Worm (Caenorhabditis elegans): ENCODE results near the gene dhhc-9.

ce11 chrX:2439728-2440127 is 37.9 kb upstream of the dhhc-9 start:
- no peak for TF ChIP-seq aha-1 (tag)
- TF ChIP-seq ZK546.5 (tag; optimal IDR thresholded peaks at IDR 0.05), result no peak
- TF ChIP-seq set-16 (GFP tag; IDR thresholded peaks at IDR 0.05), result no peak
- TF ChIP-seq ama-1 (optimal IDR thresholded peaks at IDR 0.05), result no peak
- TF ChIP-seq skn-1 (tag; optimal IDR thresholded peaks at IDR 0.05), result no peak
- TF ChIP-seq hlh-30 (tag; optimal IDR thresholded peaks at IDR 0.05; ENCODE audit: insufficient read depth), result no peak
- TF ChIP-seq gei-8 (GFP tag; optimal IDR thresholded peaks at IDR 0.05), result no peak
